Fruit fly (Drosophila melanogaster) whole organism: ENCODE results near the gene CG33229.

Source experiments
- CG8478 ChIP-seq: fragments of >200 bp; optimal IDR thresholded peaks from 2 replicates; lab custom pipeline; 2018; ENCODE audit warnings: inconsistent platforms
- Dll ChIP-seq: fragments of >200 bp; optimal IDR thresholded peaks from 2 replicates; lab custom pipeline; 2017
- pan ChIP-seq: fragments of >200 bp; optimal IDR thresholded peaks from 2 replicates; lab custom pipeline; 2017

- TF ChIP-seq pan (lab: Kevin White, UChicago) (no peak), CG8478 (lab: Kevin White, UChicago) (no peak), Dll (lab: Kevin White, UChicago) (no peak)
Observed at dm6 chr3L:177938-178337, 45.7 kb upstream of the CG33229 start.
